Worm (Caenorhabditis elegans) whole organism, L1 larva: ENCODE results near the gene spp-28.

Experiments used
- C04F5.9 ChIP-seq: sonication (generic microtip); optimal IDR thresholded peaks from 2 replicates; lab custom pipeline; 2016; ENCODE audit warnings: missing genetic modification characterization, missing compliant biosample characterization
- C34B4.2 ChIP-seq: sonication (generic microtip); optimal IDR thresholded peaks from 2 replicates; lab custom pipeline; 2017; ENCODE audit warnings: mild to moderate bottlenecking, missing genetic modification characterization, missing compliant biosample characterization
- Y116A8C.19 ChIP-seq: sonication (generic microtip); optimal IDR thresholded peaks from 2 replicates; lab custom pipeline; 2016; ENCODE audit warnings: missing compliant biosample characterization, missing genetic modification characterization, borderline replicate concordance
- aha-1 ChIP-seq: fragments of 150-350 bp; optimal IDR thresholded peaks from 2 replicates; lab custom pipeline; 2014; ENCODE audit warnings: missing biosample characterization, missing genetic modification characterization
- aly-2 ChIP-seq: fragments of 150-350 bp; optimal IDR thresholded peaks from 2 replicates; lab custom pipeline; 2014; ENCODE audit warnings: missing biosample characterization, missing genetic modification characterization
- blmp-1 ChIP-seq: fragments of 150-350 bp; optimal IDR thresholded peaks from 2 replicates; lab custom pipeline; 2014; ENCODE audit warnings: missing biosample characterization, missing genetic modification characterization
- ceh-63 ChIP-seq: fragments of 200-800 bp; sonication (Bioruptor generic); optimal IDR thresholded peaks from 2 replicates; lab custom pipeline; 2018; ENCODE audit warnings: mild to moderate bottlenecking, missing genetic modification characterization, missing compliant biosample characterization
- ceh-8 ChIP-seq: fragments of 200-800 bp; sonication (Bioruptor generic); optimal IDR thresholded peaks from 2 replicates; lab custom pipeline; 2018; ENCODE audit warnings: mild to moderate bottlenecking, missing genetic modification characterization, moderate library complexity, missing compliant biosample characterization
- ceh-82 ChIP-seq, 3 experiments: fragments of 150-350 bp in 1 of 3; sonication (generic microtip) in 2 of 3; optimal IDR thresholded peaks; 2 replicates each; lab custom pipeline; 2014 to 2017; ENCODE audit warnings: missing biosample characterization in 3 of 3, missing genetic modification characterization in 3 of 3
- dpl-1 ChIP-seq, 3 experiments: fragments of 150-350 bp in 2 of 3; sonication (generic microtip) in 1 of 3; optimal IDR thresholded peaks; 2 replicates each; lab custom pipeline; 2014 to 2017; ENCODE audit warnings: missing biosample characterization in 3 of 3, missing genetic modification characterization in 3 of 3, missing genetic modification reagents in 3 of 3
- dsc-1 ChIP-seq: sonication (generic microtip); optimal IDR thresholded peaks from 2 replicates; lab custom pipeline; 2016; ENCODE audit warnings: mild to moderate bottlenecking, missing genetic modification characterization, missing compliant biosample characterization
- efl-3 ChIP-seq: fragments of 200-800 bp; sonication (Bioruptor generic); optimal IDR thresholded peaks from 2 replicates; lab custom pipeline; 2018; ENCODE audit warnings: mild to moderate bottlenecking, missing genetic modification characterization, missing compliant biosample characterization
- egl-13 ChIP-seq: sonication (generic microtip); optimal IDR thresholded peaks from 2 replicates; lab custom pipeline; 2016; ENCODE audit warnings: missing genotype, missing genetic modification reagents, missing genetic modification characterization, missing compliant biosample characterization
- egl-27 ChIP-seq, 2 experiments: fragments of 150-350 bp in 1 of 2; sonication (generic microtip); optimal IDR thresholded peaks; 3 replicates each; lab custom pipeline; 2017 to 2018; ENCODE audit warnings: missing biosample characterization in 2 of 2, missing genetic modification characterization in 2 of 2, missing genetic modification reagents in 2 of 2
- ets-5 ChIP-seq: fragments of 200-800 bp; sonication (Bioruptor generic); IDR thresholded peaks from 2 replicates; pipeline ENCODE4 v1.3.6; 2022; ENCODE audit warnings: missing genetic modification characterization, missing compliant biosample characterization
- grh-1 ChIP-seq: fragments of 200-800 bp; sonication (Bioruptor generic); IDR thresholded peaks from 2 replicates; pipeline ENCODE4 v1.3.6; 2022; ENCODE audit warnings: missing genetic modification reagents, missing genetic modification characterization, missing compliant biosample characterization
- hlh-4 ChIP-seq: sonication (generic microtip); optimal IDR thresholded peaks from 2 replicates; lab custom pipeline; 2016; ENCODE audit warnings: mild to moderate bottlenecking, missing genetic modification characterization, missing compliant biosample characterization
- irx-1 ChIP-seq: sonication (generic microtip); optimal IDR thresholded peaks from 2 replicates; lab custom pipeline; 2016; ENCODE audit warnings: missing genetic modification characterization, missing compliant biosample characterization
- lin-13 ChIP-seq: fragments of 150-350 bp; optimal IDR thresholded peaks from 2 replicates; lab custom pipeline; 2014; ENCODE audit warnings: missing biosample characterization, missing genetic modification reagents, missing genetic modification characterization
- lin-15B ChIP-seq: fragments of 150-350 bp; sonication (generic microtip); optimal IDR thresholded peaks from 3 replicates; lab custom pipeline; 2014; ENCODE audit warnings: missing biosample characterization, missing genetic modification characterization
- mab-9 ChIP-seq: fragments of 200-800 bp; sonication (Bioruptor generic); IDR thresholded peaks from 2 replicates; pipeline ENCODE4 v1.3.6; 2022; ENCODE audit warnings: missing genetic modification reagents, missing genetic modification characterization, missing compliant biosample characterization
- mep-1 ChIP-seq: fragments of 150-350 bp; optimal IDR thresholded peaks from 2 replicates; lab custom pipeline; 2014; ENCODE audit warnings: missing biosample characterization, missing genetic modification characterization
- nhr-47 ChIP-seq: sonication (generic microtip); optimal IDR thresholded peaks from 2 replicates; lab custom pipeline; 2016; ENCODE audit warnings: mild to moderate bottlenecking, missing genetic modification characterization, moderate library complexity, missing compliant biosample characterization
- nhr-77 ChIP-seq: fragments of 150-350 bp; optimal IDR thresholded peaks from 2 replicates; lab custom pipeline; 2014; ENCODE audit warnings: missing biosample characterization, missing genetic modification characterization
- nhr-85 ChIP-seq: sonication (generic microtip); peaks from one replicate; lab custom pipeline; 2016; ENCODE audit warnings: missing genetic modification characterization, inconsistent platforms, missing compliant biosample characterization
- nhr-90 ChIP-seq: sonication (generic microtip); optimal IDR thresholded peaks from 2 replicates; lab custom pipeline; 2016; ENCODE audit warnings: mild to moderate bottlenecking, missing genetic modification characterization, missing compliant biosample characterization; ENCODE audit not compliant: poor library complexity
- pag-3 ChIP-seq: sonication (generic microtip); optimal IDR thresholded peaks from 2 replicates; lab custom pipeline; 2017; ENCODE audit warnings: missing genetic modification characterization, mild to moderate bottlenecking, missing compliant biosample characterization, antibody characterized with exemption, borderline replicate concordance; ENCODE audit not compliant: insufficient read depth
- pax-3 ChIP-seq: fragments of 200-800 bp; sonication (Bioruptor generic); optimal IDR thresholded peaks from 2 replicates; lab custom pipeline; 2018; ENCODE audit warnings: mild to moderate bottlenecking, missing genetic modification characterization, moderate library complexity, missing compliant biosample characterization
- pqm-1 ChIP-seq: sonication (generic microtip); optimal IDR thresholded peaks from 3 replicates; lab custom pipeline; 2017; ENCODE audit warnings: missing biosample characterization, missing genetic modification characterization
- rnt-1 ChIP-seq: sonication (generic microtip); optimal IDR thresholded peaks from 2 replicates; lab custom pipeline; 2016; ENCODE audit warnings: mild to moderate bottlenecking, missing genetic modification characterization, moderate library complexity, missing compliant biosample characterization
- skn-1 ChIP-seq: fragments of 150-350 bp; optimal IDR thresholded peaks from 2 replicates; lab custom pipeline; 2014; ENCODE audit warnings: missing biosample characterization, missing genetic modification characterization
- sptf-1 ChIP-seq: fragments of 150-350 bp; optimal IDR thresholded peaks from 2 replicates; lab custom pipeline; 2014; ENCODE audit warnings: missing biosample characterization, missing genetic modification characterization
- swsn-7 ChIP-seq: sonication (generic microtip); optimal IDR thresholded peaks from 2 replicates; lab custom pipeline; 2016; ENCODE audit warnings: missing genetic modification characterization, missing compliant biosample characterization
- unc-62 ChIP-seq: fragments of 150-350 bp; optimal IDR thresholded peaks from 2 replicates; lab custom pipeline; 2014; ENCODE audit warnings: missing biosample characterization, missing genetic modification reagents, missing genetic modification characterization
- zag-1 ChIP-seq: fragments of 150-350 bp; optimal IDR thresholded peaks from 2 replicates; lab custom pipeline; 2014; ENCODE audit warnings: missing biosample characterization, missing genetic modification characterization
- zip-4 ChIP-seq: fragments of 200-800 bp; sonication (Bioruptor generic); optimal IDR thresholded peaks from 2 replicates; lab custom pipeline; 2018; ENCODE audit warnings: mild to moderate bottlenecking, missing genetic modification characterization, moderate library complexity, missing compliant biosample characterization
- ztf-11 ChIP-seq, 2 experiments: sonication (generic microtip); optimal IDR thresholded peaks; 2 replicates each; lab custom pipeline; 2016 to 2017; ENCODE audit warnings: missing genetic modification characterization in 2 of 2, missing biosample characterization in 1 of 2, missing compliant biosample characterization in 1 of 2
- ztf-4 ChIP-seq: fragments of 150-350 bp; optimal IDR thresholded peaks from 2 replicates; lab custom pipeline; 2014; ENCODE audit warnings: missing biosample characterization, missing genetic modification characterization

spp-28 gene

ce11 chrIII:4170903-4171377 is 19.2 kb downstream of the spp-28 start, which contains the start of the genes rnf-121 and C16C10.4 (continued):
- peak; percentile 81 for TF ChIP-seq nhr-85
- TF ChIP-seq irx-1 = peak; percentile 58
- peak; percentile 67 for TF ChIP-seq swsn-7 (tag; lab: Kevin White, UChicago)
- no peak for TF ChIP-seq hlh-4 (tag; lab: Kevin White, UChicago)
- peak; percentile 46 for TF ChIP-seq skn-1 (tag; lab: Kevin White, UChicago)
- TF ChIP-seq C04F5.9 = peak; percentile 21
- TF ChIP-seq ceh-82 (tag; optimal IDR thresholded peaks at IDR 0.05; lab: Kevin White, UChicago) = peak; percentile 26 to 64 (median 34)
- peak; percentile 74 for TF ChIP-seq mep-1 (tag; lab: Kevin White, UChicago)
- TF ChIP-seq mab-9 (GFP tag; lab: Robert Waterston, UW) = 0 out of 2 replicates have a peak, but pooled peaks have one; percentile 23

- TF ChIP-seq sptf-1 (tag; lab: Kevin White, UChicago) = no peak
- no peak for TF ChIP-seq pqm-1 (tag; lab: Kevin White, UChicago)
- no peak for TF ChIP-seq grh-1 (GFP tag; lab: Robert Waterston, UW)
- TF ChIP-seq zip-4 (GFP tag; lab: Kevin White, UChicago) = no peak
- no peak for TF ChIP-seq dpl-1 (GFP tag; optimal IDR thresholded peaks at IDR 0.05; lab: Kevin White, UChicago)
- TF ChIP-seq egl-27 (tag; optimal IDR thresholded peaks at IDR 0.05; lab: Kevin White, UChicago) = no peak
- no peak for TF ChIP-seq C04F5.9
- TF ChIP-seq ets-5 (GFP tag; lab: Robert Waterston, UW) = no peak
- no peak for TF ChIP-seq blmp-1 (tag; lab: Kevin White, UChicago)
- TF ChIP-seq nhr-85 = no peak
Measured at ce11 chrIII:4168665-4169064, 21.5 kb downstream of the spp-28 start, which contains the start of gene ccdc-55. Gene ccdc-55, minus strand, starts transcription at chrIII:4168765.

- TF ChIP-seq aha-1 (tag; lab: Kevin White, UChicago) (no peak), pax-3 (tag; lab: Kevin White, UChicago) (no peak), sptf-1 (tag; lab: Kevin White, UChicago) (no peak), ztf-11 (tag; optimal IDR thresholded peaks at IDR 0.05; lab: Kevin White, UChicago) (no peak), ets-5 (GFP tag; lab: Robert Waterston, UW) (no peak), lin-15B (no peak), pag-3 (tag; lab: Kevin White, UChicago) (no peak), zag-1 (tag; lab: Kevin White, UChicago) (no peak), dsc-1 (tag; lab: Kevin White, UChicago) (no peak), rnt-1 (no peak), egl-13 (tag; lab: Kevin White, UChicago) (no peak), ceh-63 (no peak), C34B4.2 (tag; lab: Kevin White, UChicago) (no peak), lin-13 (no peak)
Measured at ce11 chrIII:4166745-4167144, 23.4 kb downstream of the spp-28 start, which contains the start of gene rnf-5. Gene rnf-5, minus strand, starts transcription at chrIII:4166845.

- TF ChIP-seq nhr-90 = no peak
- TF ChIP-seq ztf-4 = no peak
- TF ChIP-seq nhr-47 = no peak
- no peak for TF ChIP-seq aly-2 (tag; lab: Kevin White, UChicago)
- no peak for TF ChIP-seq nhr-77 (tag; lab: Kevin White, UChicago)
- no peak for TF ChIP-seq egl-27 (tag; optimal IDR thresholded peaks at IDR 0.05; lab: Kevin White, UChicago)
- no peak for TF ChIP-seq swsn-7 (tag; lab: Kevin White, UChicago)
- no peak for TF ChIP-seq ceh-8 (GFP tag; lab: Kevin White, UChicago)
- TF ChIP-seq mep-1 (tag; lab: Kevin White, UChicago) = no peak
- TF ChIP-seq unc-62 = no peak
- TF ChIP-seq lin-13 = no peak
- no peak for TF ChIP-seq zag-1 (tag; lab: Kevin White, UChicago)
- no peak for TF ChIP-seq Y116A8C.19
- TF ChIP-seq efl-3 = no peak
Measured at ce11 chrIII:4164071-4164470, 26.1 kb downstream of the spp-28 start, which contains the start of gene C16C10.8. Gene C16C10.8, minus strand, starts transcription at chrIII:4164171.
